Worm (Caenorhabditis elegans) whole organism, L1 larva: Measurements from ENCODE around the gene prk-2.

ENCODE experiments used
- lin-35 ChIP-seq, 2 experiments: fragments of 150-350 bp; optimal IDR thresholded peaks; 2 replicates each; lab custom pipeline; 2014; ENCODE audit warnings: missing biosample characterization in 2 of 2, missing genetic modification characterization in 2 of 2, missing genetic modification reagents in 2 of 2
- nhr-28 ChIP-seq: fragments of 150-350 bp; optimal IDR thresholded peaks from 2 replicates; lab custom pipeline; 2014; ENCODE audit warnings: missing biosample characterization, missing genetic modification characterization
- nhr-47 ChIP-seq: sonication (generic microtip); optimal IDR thresholded peaks from 2 replicates; lab custom pipeline; 2016; ENCODE audit warnings: mild to moderate bottlenecking, missing genetic modification characterization, moderate library complexity, missing compliant biosample characterization
- nhr-76 ChIP-seq: sonication (generic microtip); optimal IDR thresholded peaks from 2 replicates; lab custom pipeline; 2017; ENCODE audit warnings: missing biosample characterization, missing genetic modification characterization
- rnt-1 ChIP-seq: sonication (generic microtip); optimal IDR thresholded peaks from 2 replicates; lab custom pipeline; 2016; ENCODE audit warnings: mild to moderate bottlenecking, missing genetic modification characterization, moderate library complexity, missing compliant biosample characterization
- snpc-4 ChIP-seq: fragments of 150-350 bp; optimal IDR thresholded peaks from 2 replicates; lab custom pipeline; 2014; ENCODE audit warnings: missing biosample characterization, missing genetic modification characterization
- tlp-1 ChIP-seq: fragments of 150-350 bp; optimal IDR thresholded peaks from 2 replicates; lab custom pipeline; 2014; ENCODE audit warnings: missing biosample characterization, missing genetic modification characterization
- ztf-4 ChIP-seq: fragments of 150-350 bp; optimal IDR thresholded peaks from 2 replicates; lab custom pipeline; 2014; ENCODE audit warnings: missing biosample characterization, missing genetic modification characterization

DNA sequence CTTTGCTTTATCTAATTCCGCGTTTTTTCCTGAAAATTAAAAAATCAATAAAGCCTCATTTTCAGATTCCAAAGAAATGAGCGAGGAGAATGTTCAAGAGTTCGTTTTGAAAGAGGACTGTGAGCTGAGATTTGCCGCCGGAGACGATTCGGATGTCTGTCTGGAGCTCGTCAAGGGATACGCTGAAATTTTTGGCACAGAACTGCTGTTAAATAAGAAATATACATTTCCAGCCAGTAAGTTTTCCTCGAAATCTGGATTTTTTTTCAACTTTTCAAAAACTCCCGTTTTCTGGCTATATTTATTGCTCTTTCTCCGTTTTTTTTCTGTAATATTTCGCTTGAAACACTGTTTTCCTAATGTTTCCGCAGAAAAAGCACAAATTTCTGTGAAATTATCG lies 27.7 kb upstream of the prk-2 start, which contains the start of gene clpf-1:
- no peak for TF ChIP-seq tlp-1 (tag; lab: Kevin White, UChicago)
- TF ChIP-seq snpc-4 (tag; lab: Kevin White, UChicago) = no peak
- TF ChIP-seq nhr-28 (tag; lab: Kevin White, UChicago) = no peak
- no peak for TF ChIP-seq rnt-1 (tag; lab: Kevin White, UChicago)
- no peak for TF ChIP-seq nhr-76 (tag; lab: Kevin White, UChicago)
- TF ChIP-seq nhr-47 (tag; lab: Kevin White, UChicago) = no peak
- no peak for TF ChIP-seq ztf-4 (tag; lab: Kevin White, UChicago)
- no peak for TF ChIP-seq lin-35 (GFP tag; optimal IDR thresholded peaks at IDR 0.05; lab: Kevin White, UChicago)
